Fruit fly (Drosophila melanogaster) Kc167 (cell line): ENCODE data around the gene prt.

Experiments
- Myc ChIP-seq: fragments of >200 bp; optimal IDR thresholded peaks from 2 replicates; lab custom pipeline; 2017; ENCODE audit warnings: missing external identifiers
- Sin3A ChIP-seq: fragments of >200 bp; optimal IDR thresholded peaks from 2 replicates; lab custom pipeline; 2018; ENCODE audit warnings: missing external identifiers
- h ChIP-seq: fragments of >200 bp; optimal IDR thresholded peaks from 3 replicates; lab custom pipeline; 2018; ENCODE audit warnings: missing external identifiers
- insv ChIP-seq: fragments of >200 bp; optimal IDR thresholded peaks from 3 replicates; lab custom pipeline; 2018; ENCODE audit warnings: missing external identifiers
- psq ChIP-seq: fragments of >200 bp; optimal IDR thresholded peaks from 2 replicates; lab custom pipeline; 2017; ENCODE audit warnings: missing external identifiers
- ttk ChIP-seq: sonication (Bioruptor generic); optimal IDR thresholded peaks from 2 replicates; lab custom pipeline; 2017; ENCODE audit warnings: missing external identifiers

Gene prt

dm6 chr3R:23667451-23667850 lies 31.4 kb downstream of the prt start:
- TF ChIP-seq Myc (no peak), Sin3A (no peak), insv (lab: Kevin White, UChicago) (no peak), h (lab: Kevin White, UChicago) (no peak), ttk (lab: Kevin White, UChicago) (no peak), psq (no peak)

- no peak for TF ChIP-seq Sin3A
- TF ChIP-seq ttk (lab: Kevin White, UChicago), result no peak
- no peak for TF ChIP-seq insv (lab: Kevin White, UChicago)
- no peak for TF ChIP-seq psq
These were observed 32.1 kb downstream of the prt start for dm6 chr3R:23666672-23667211.

- TF ChIP-seq h (lab: Kevin White, UChicago), result no peak
- TF ChIP-seq Myc, result no peak
- TF ChIP-seq Sin3A, result no peak
- no peak for TF ChIP-seq ttk (lab: Kevin White, UChicago)
- no peak for TF ChIP-seq psq
- TF ChIP-seq insv (lab: Kevin White, UChicago), result no peak
These were observed 34.4 kb downstream of the prt start for dm6 chr3R:23664437-23664836.

dm6 chr3R:23662782-23663181 lies 36.0 kb downstream of the prt start:
- TF ChIP-seq Myc (no peak), insv (lab: Kevin White, UChicago) (no peak), h (lab: Kevin White, UChicago) (no peak), ttk (lab: Kevin White, UChicago) (no peak), Sin3A (no peak), psq (no peak)

- no peak for TF ChIP-seq h (lab: Kevin White, UChicago)
These were observed 39.2 kb downstream of the prt start for dm6 chr3R:23659598-23659997.

- TF ChIP-seq insv (lab: Kevin White, UChicago), result no peak
- no peak for TF ChIP-seq h (lab: Kevin White, UChicago)
- TF ChIP-seq Sin3A, result no peak
- no peak for TF ChIP-seq ttk (lab: Kevin White, UChicago)
- no peak for TF ChIP-seq psq
- no peak for TF ChIP-seq Myc
These were observed 39.9 kb downstream of the prt start for dm6 chr3R:23658948-23659347.

- TF ChIP-seq ttk (lab: Kevin White, UChicago) (no peak), Sin3A (no peak), h (lab: Kevin White, UChicago) (no peak), psq (no peak)
These were observed 41.2 kb downstream of the prt start for dm6 chr3R:23657357-23658318.

- TF ChIP-seq insv (lab: Kevin White, UChicago) (no peak), ttk (lab: Kevin White, UChicago) (no peak), psq (no peak), Myc (no peak), h (lab: Kevin White, UChicago) (no peak), Sin3A (no peak)
These were observed 43.3 kb downstream of the prt start for dm6 chr3R:23655501-23655900.

- TF ChIP-seq psq (no peak), h (lab: Kevin White, UChicago) (no peak), ttk (lab: Kevin White, UChicago) (no peak), insv (lab: Kevin White, UChicago) (no peak), Myc (no peak), Sin3A (no peak)
These were observed 46.2 kb downstream of the prt start for dm6 chr3R:23652525-23653108.

dm6 chr3R:23649831-23650230 lies 49.0 kb downstream of the prt start:
- no peak for TF ChIP-seq insv (lab: Kevin White, UChicago)
- no peak for TF ChIP-seq ttk (lab: Kevin White, UChicago)
- TF ChIP-seq h (lab: Kevin White, UChicago), result no peak
- no peak for TF ChIP-seq Myc
- no peak for TF ChIP-seq psq
- TF ChIP-seq Sin3A, result no peak
